Fruit fly (Drosophila melanogaster) whole organism, embryonic: Measurements from ENCODE around the gene CG17224.

Experiments used
- Aef1 ChIP-seq: fragments of 200-800 bp; sonication (Bioruptor generic); IDR thresholded peaks from 3 replicates; pipeline ENCODE4 v1.3.6; 2022; ENCODE audit warnings: missing biosample characterization, missing genetic modification characterization
- Atf-2 ChIP-seq: fragments of 200-800 bp; sonication (Bioruptor generic); optimal IDR thresholded peaks from 2 replicates; lab custom pipeline; 2016; ENCODE audit warnings: missing biosample characterization, missing genetic modification characterization
- Atf3 ChIP-seq: fragments of 200-800 bp; sonication (Bioruptor generic); optimal IDR thresholded peaks from 3 replicates; lab custom pipeline; 2016; ENCODE audit warnings: missing biosample characterization, missing genetic modification characterization
- Bgb ChIP-seq: fragments of 200-800 bp; sonication (Bioruptor generic); IDR thresholded peaks from 2 replicates; pipeline ENCODE4 v1.3.6; 2022; ENCODE audit warnings: missing biosample characterization, missing genetic modification characterization; ENCODE audit not compliant: partially characterized antibody
- CG11456 ChIP-seq: fragments of 200-800 bp; sonication (Bioruptor generic); IDR thresholded peaks from 3 replicates; pipeline ENCODE4 v1.3.6; 2022; ENCODE audit warnings: missing biosample characterization, missing genetic modification characterization
- CG13424 ChIP-seq: fragments of 200-800 bp; sonication (Bioruptor generic); optimal IDR thresholded peaks from 2 replicates; lab custom pipeline; 2019; ENCODE audit warnings: missing biosample characterization, mild to moderate bottlenecking, missing genetic modification characterization, moderate library complexity
- CG1832 ChIP-seq: fragments of 200-800 bp; sonication (Bioruptor generic); optimal IDR thresholded peaks from 2 replicates; lab custom pipeline; 2017; ENCODE audit warnings: missing biosample characterization, mild to moderate bottlenecking, missing genetic modification characterization, inconsistent platforms
- CG2120 ChIP-seq: fragments of 200-800 bp; sonication (Bioruptor generic); optimal IDR thresholded peaks from 3 replicates; lab custom pipeline; 2016; ENCODE audit warnings: missing biosample characterization, missing genetic modification characterization
- CG30431 ChIP-seq: fragments of 200-800 bp; sonication (Bioruptor generic); optimal IDR thresholded peaks from 2 replicates; lab custom pipeline; 2017; ENCODE audit warnings: missing biosample characterization, missing genetic modification characterization
- CG3065 ChIP-seq: fragments of 200-800 bp; sonication (Bioruptor generic); optimal IDR thresholded peaks from 2 replicates; lab custom pipeline; 2016; ENCODE audit warnings: missing biosample characterization, missing genetic modification characterization
- CG31365 ChIP-seq: fragments of 200-800 bp; sonication (Bioruptor generic); optimal IDR thresholded peaks from 2 replicates; lab custom pipeline; 2018; ENCODE audit warnings: missing biosample characterization, mild to moderate bottlenecking, missing genetic modification characterization
- CG34376 ChIP-seq: fragments of 200-800 bp; sonication (Bioruptor generic); optimal IDR thresholded peaks from 2 replicates; lab custom pipeline; 2018; ENCODE audit warnings: missing biosample characterization, mild to moderate bottlenecking, missing genetic modification characterization
- CG3726 ChIP-seq: fragments of 200-800 bp; sonication (Bioruptor generic); IDR thresholded peaks from 3 replicates; pipeline ENCODE4, ENCODE4 v1.3.6; 2022; ENCODE audit warnings: missing biosample characterization, missing genetic modification characterization
- CG4360 ChIP-seq: fragments of 200-800 bp; sonication (Bioruptor generic); IDR thresholded peaks from 2 replicates; pipeline ENCODE4 v1.3.6; 2022; ENCODE audit warnings: missing biosample characterization, missing genetic modification characterization
- CG5180 ChIP-seq: fragments of 200-800 bp; sonication (Bioruptor generic); optimal IDR thresholded peaks from 3 replicates; lab custom pipeline; 2017; ENCODE audit warnings: missing biosample characterization, missing genetic modification characterization, mild to moderate bottlenecking, moderate library complexity, missing genetic modification reagents
- CG7271 ChIP-seq: fragments of 200-800 bp; sonication (Bioruptor generic); optimal IDR thresholded peaks from 2 replicates; lab custom pipeline; 2018; ENCODE audit warnings: missing biosample characterization, mild to moderate bottlenecking, missing genetic modification characterization, moderate library complexity
- CG7987 ChIP-seq: fragments of 200-800 bp; sonication (Bioruptor generic); optimal IDR thresholded peaks from 2 replicates; lab custom pipeline; 2018; ENCODE audit warnings: missing biosample characterization, mild to moderate bottlenecking, missing genetic modification characterization, moderate library complexity
- CG8089 ChIP-seq: fragments of 200-800 bp; sonication (Bioruptor generic); optimal IDR thresholded peaks from 3 replicates; lab custom pipeline; 2016; ENCODE audit warnings: missing biosample characterization, missing genetic modification characterization
- CG8924 ChIP-seq: fragments of 200-800 bp; optimal IDR thresholded peaks from 3 replicates; lab custom pipeline; 2019; ENCODE audit warnings: missing biosample characterization, mild to moderate bottlenecking, missing genetic modification characterization, moderate library complexity
- CG9797 ChIP-seq: fragments of 200-800 bp; sonication (Bioruptor generic); optimal IDR thresholded peaks from 3 replicates; lab custom pipeline; 2018; ENCODE audit warnings: missing biosample characterization, mild to moderate bottlenecking, missing genetic modification characterization
- CHES-1-like ChIP-seq: fragments of 200-800 bp; sonication (Bioruptor generic); optimal IDR thresholded peaks from 2 replicates; lab custom pipeline; 2016; ENCODE audit warnings: missing biosample characterization, missing genetic modification characterization
- Dref ChIP-seq: fragments of 200-800 bp; sonication (Bioruptor generic); IDR thresholded peaks from 2 replicates; pipeline ENCODE4 v1.3.6; 2022; ENCODE audit warnings: missing biosample characterization, missing genetic modification characterization
- GATAe ChIP-seq: fragments of 200-800 bp; sonication (Bioruptor generic); conservative IDR thresholded peaks from 2 replicates; pipeline ENCODE4 v1.3.6; 2022; ENCODE audit warnings: missing biosample characterization, missing genetic modification characterization
- Gsc ChIP-seq: fragments of 200-800 bp; sonication (Bioruptor generic); IDR thresholded peaks from 2 replicates; pipeline ENCODE4 v1.3.6; 2022; ENCODE audit warnings: missing biosample characterization, missing genetic modification characterization
- Hey ChIP-seq: fragments of 200-800 bp; sonication (Bioruptor generic); optimal IDR thresholded peaks from 3 replicates; lab custom pipeline; 2018; ENCODE audit warnings: missing biosample characterization, mild to moderate bottlenecking, missing genetic modification characterization
- Hr78 ChIP-seq, 2 experiments: fragments of 200-800 bp in 1 of 2; fragments of >200 bp in 1 of 2; sonication (Bioruptor generic) in 1 of 2; optimal IDR thresholded peaks; 2 replicates each; lab custom pipeline; 2017 to 2019; ENCODE audit warnings: missing biosample characterization in 2 of 2, missing genetic modification characterization in 2 of 2, mild to moderate bottlenecking in 1 of 2, moderate library complexity in 1 of 2
- MESR4 ChIP-seq: fragments of 200-800 bp; sonication (Bioruptor generic); optimal IDR thresholded peaks from 2 replicates; lab custom pipeline; 2018; ENCODE audit warnings: missing biosample characterization, mild to moderate bottlenecking, missing genetic modification characterization, moderate library complexity
- Med ChIP-seq: fragments of 200-800 bp; sonication (Bioruptor generic); peaks from one replicate; lab custom pipeline; 2016; ENCODE audit warnings: missing biosample characterization, missing genetic modification characterization, mild to moderate bottlenecking, inconsistent platforms, moderate library complexity
- NfI ChIP-seq: fragments of 200-800 bp; sonication (Bioruptor generic); optimal IDR thresholded peaks from 3 replicates; lab custom pipeline; 2018; ENCODE audit warnings: missing biosample characterization, mild to moderate bottlenecking, missing genetic modification characterization, moderate library complexity
- Sox100B ChIP-seq: fragments of 200-800 bp; sonication (Bioruptor generic); optimal IDR thresholded peaks from 3 replicates; lab custom pipeline; 2018; ENCODE audit warnings: missing biosample characterization, mild to moderate bottlenecking, missing genetic modification characterization
- Vsx1 ChIP-seq: fragments of 200-800 bp; sonication (Bioruptor generic); optimal IDR thresholded peaks from 2 replicates; lab custom pipeline; 2017; ENCODE audit warnings: missing biosample characterization, mild to moderate bottlenecking, missing genetic modification characterization, missing genetic modification reagents
- ash1 ChIP-seq: fragments of 200-800 bp; sonication (Bioruptor generic); optimal IDR thresholded peaks from 2 replicates; lab custom pipeline; 2018; ENCODE audit warnings: missing biosample characterization, mild to moderate bottlenecking, missing genetic modification characterization
- dpn ChIP-seq, 2 experiments: fragments of 200-800 bp; sonication (Bioruptor generic); optimal IDR thresholded peaks; 3 replicates each; lab custom pipeline; 2016; ENCODE audit warnings: missing biosample characterization in 2 of 2, missing genetic modification characterization in 2 of 2
- exex ChIP-seq: fragments of 200-800 bp; sonication (Bioruptor generic); optimal IDR thresholded peaks from 4 replicates; lab custom pipeline; 2018; ENCODE audit warnings: missing biosample characterization, mild to moderate bottlenecking, missing genetic modification characterization, moderate library complexity
- fru ChIP-seq: fragments of >200 bp; optimal IDR thresholded peaks from 2 replicates; lab custom pipeline; 2017
- gfzf ChIP-seq: fragments of 200-800 bp; sonication (Bioruptor generic); optimal IDR thresholded peaks from 2 replicates; lab custom pipeline; 2016; ENCODE audit warnings: missing biosample characterization, mild to moderate bottlenecking, missing genetic modification characterization, moderate library complexity
- grn ChIP-seq: fragments of 200-800 bp; sonication (Bioruptor generic); optimal IDR thresholded peaks from 3 replicates; lab custom pipeline; 2017; ENCODE audit warnings: missing biosample characterization, missing genetic modification characterization
- hbn ChIP-seq: fragments of 200-800 bp; sonication (Bioruptor generic); IDR thresholded peaks from 2 replicates; pipeline ENCODE4 v1.3.6; 2022; ENCODE audit warnings: missing biosample characterization, missing genetic modification characterization; ENCODE audit not compliant: partially characterized antibody
- mirr ChIP-seq: fragments of 200-800 bp; sonication (Bioruptor generic); optimal IDR thresholded peaks from 3 replicates; lab custom pipeline; 2018; ENCODE audit warnings: missing biosample characterization, mild to moderate bottlenecking, missing genetic modification characterization
- nau ChIP-seq: fragments of 200-800 bp; sonication (Bioruptor generic); optimal IDR thresholded peaks from 3 replicates; lab custom pipeline; 2017; ENCODE audit warnings: missing biosample characterization, mild to moderate bottlenecking, missing genetic modification characterization, missing genetic modification reagents
- schlank ChIP-seq: fragments of 200-800 bp; sonication (Bioruptor generic); optimal IDR thresholded peaks from 2 replicates; lab custom pipeline; 2018; ENCODE audit warnings: missing biosample characterization, mild to moderate bottlenecking, missing genetic modification characterization
- scrt ChIP-seq: fragments of 200-800 bp; sonication (Bioruptor generic); optimal IDR thresholded peaks from 2 replicates; lab custom pipeline; 2018; ENCODE audit warnings: missing biosample characterization, mild to moderate bottlenecking, missing genetic modification characterization, moderate library complexity
- sens ChIP-seq: fragments of 200-800 bp; sonication (Bioruptor generic); peaks from one replicate; lab custom pipeline; 2016; ENCODE audit warnings: missing biosample characterization, missing genetic modification characterization
- sim ChIP-seq: fragments of 200-800 bp; sonication (Bioruptor generic); IDR thresholded peaks from 2 replicates; pipeline ENCODE4 v1.3.6; 2022; ENCODE audit warnings: missing biosample characterization, missing genetic modification characterization
- trh ChIP-seq: fragments of 200-800 bp; sonication (Bioruptor generic); optimal IDR thresholded peaks from 2 replicates; lab custom pipeline; 2016; ENCODE audit warnings: missing biosample characterization, missing genetic modification characterization
- yki ChIP-seq: fragments of >200 bp; optimal IDR thresholded peaks from 3 replicates; lab custom pipeline; 2018

The CG17224 gene

DNA sequence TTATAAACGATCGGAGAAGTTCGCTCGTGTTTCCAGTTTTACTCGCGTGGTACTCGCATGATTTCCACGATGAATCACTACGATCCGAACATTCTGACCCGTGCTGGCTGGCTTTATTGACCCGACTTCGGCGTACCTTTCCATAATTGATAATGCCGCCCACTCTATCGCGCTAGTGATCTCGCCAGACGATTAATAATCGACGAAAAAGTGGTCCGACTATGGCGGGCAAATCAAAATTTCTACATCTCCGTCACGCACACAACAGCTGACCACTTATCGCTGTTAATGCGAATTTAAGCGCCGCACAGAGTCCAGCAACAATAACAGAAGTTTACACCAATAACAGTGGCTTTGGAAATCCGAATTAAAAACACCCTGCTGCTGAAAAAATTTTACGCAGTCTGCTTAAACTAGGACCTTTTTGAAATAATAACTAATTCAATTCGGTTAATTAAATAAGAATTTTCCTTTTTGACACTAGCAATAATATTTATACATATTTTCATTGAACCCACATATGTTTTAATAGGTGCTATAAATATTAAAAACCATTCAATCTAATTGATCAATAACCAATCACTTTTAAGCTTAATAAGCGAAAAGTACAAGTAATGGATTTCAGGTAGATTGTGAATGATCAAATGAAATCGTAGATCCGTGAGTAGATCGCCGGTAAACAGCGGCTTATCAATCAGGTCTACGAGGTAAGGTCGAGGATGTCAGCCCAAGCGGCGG is 37.8 kb upstream of the CG17224 start (continued):
- TF ChIP-seq Hr78 (GFP tag; optimal IDR thresholded peaks at IDR 0.05; lab: Kevin White, UChicago) (peak in 1 of 2 experiments; percentile 6), CHES-1-like (peak; percentile 24), nau (GFP tag; lab: Kevin White, UChicago) (no peak), schlank (tag; lab: Kevin White, UChicago) (no peak), sens (GFP tag; lab: Kevin White, UChicago) (peak; percentile 69), CG31365 (tag; lab: Kevin White, UChicago) (no peak), hbn (GFP tag; lab: Robert Waterston, UW) (no peak), scrt (GFP tag; lab: Kevin White, UChicago) (peak; percentile 6), Sox100B (GFP tag; lab: Kevin White, UChicago) (no peak), Dref (GFP tag; lab: Robert Waterston, UW) (peak; percentile 53), CG3726 (GFP tag; lab: Robert Waterston, UW) (no peak), yki (lab: Kevin White, UChicago) (no peak), Atf3 (no peak), Aef1 (GFP tag; lab: Robert Waterston, UW) (no peak; the same call in 2 of the 3 replicates), CG4360 (GFP tag; lab: Robert Waterston, UW) (no peak), CG30431 (GFP tag; lab: Kevin White, UChicago) (no peak)
- TF ChIP-seq, all 482 proteins: peak for 149

DNA sequence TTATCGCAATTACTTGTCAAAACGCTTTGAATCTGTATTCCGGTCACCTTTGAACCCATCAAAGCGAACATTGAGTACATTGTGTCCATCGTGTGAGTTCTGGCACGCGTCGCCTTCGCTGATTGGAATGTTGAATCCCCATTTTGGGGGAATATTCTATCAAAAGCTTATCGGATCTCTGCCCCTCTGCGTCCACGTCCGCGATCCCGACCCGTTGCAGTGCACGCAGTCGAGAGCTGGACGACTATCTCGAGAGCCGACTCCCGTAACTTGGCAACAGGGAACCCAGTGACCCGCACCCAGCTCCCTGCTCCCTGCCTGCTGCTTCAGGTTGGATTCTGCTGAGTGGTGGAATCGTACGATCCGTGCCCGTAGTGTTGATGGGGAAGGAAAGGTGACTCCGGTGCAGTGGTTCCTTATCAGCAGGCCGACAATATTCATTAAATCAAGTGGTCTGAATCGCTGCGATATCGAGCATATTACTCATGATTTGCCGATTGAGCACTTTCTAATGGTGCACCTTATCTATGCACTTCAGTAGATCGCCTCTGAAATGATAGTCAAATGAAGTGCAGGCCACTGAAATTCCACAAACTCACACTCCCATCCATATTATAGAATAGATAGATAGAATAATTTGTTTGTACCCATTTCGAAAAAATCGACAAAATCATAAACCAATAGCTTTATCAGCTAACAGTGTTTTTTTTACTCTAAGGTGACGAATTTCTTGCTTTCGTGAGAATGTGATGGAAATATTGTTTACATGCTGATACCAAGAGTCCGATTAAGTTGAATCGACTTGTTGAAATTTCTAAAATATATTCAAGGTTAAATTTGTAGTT is 26.8 kb upstream of the CG17224 start:
- TF ChIP-seq CG1832 (GFP tag; lab: Kevin White, UChicago) = no peak
- no peak for TF ChIP-seq Bgb (GFP tag; lab: Robert Waterston, UW)
- TF ChIP-seq CG5180 (GFP tag; lab: Kevin White, UChicago) = no peak
- peak; percentile 58 for TF ChIP-seq CG34376
- TF ChIP-seq Med (GFP tag; lab: Kevin White, UChicago) = peak; percentile 47
- TF ChIP-seq MESR4 (GFP tag; lab: Kevin White, UChicago) = no peak
- no peak for TF ChIP-seq CG8089
- peak; percentile 81 for TF ChIP-seq exex (tag; lab: Kevin White, UChicago)
- TF ChIP-seq CG7987 (GFP tag; lab: Kevin White, UChicago) = peak; percentile 0
- TF ChIP-seq GATAe (GFP tag; lab: Robert Waterston, UW) = peak; percentile 9; the same call in 1 of the 2 replicates
- no peak for TF ChIP-seq dpn (GFP tag; optimal IDR thresholded peaks at IDR 0.05; lab: Kevin White, UChicago)
- TF ChIP-seq ash1 = no peak
- no peak for TF ChIP-seq NfI (GFP tag; lab: Kevin White, UChicago)
- TF ChIP-seq grn = peak; percentile 81
- TF ChIP-seq CG13424 (tag; lab: Kevin White, UChicago) = no peak
- TF ChIP-seq mirr (GFP tag; lab: Kevin White, UChicago) = peak; percentile 25
- TF ChIP-seq Gsc (GFP tag; lab: Robert Waterston, UW) = no peak
- peak; percentile 69; the same call in 2 of the 3 replicates for TF ChIP-seq CG11456 (GFP tag; lab: Robert Waterston, UW)

dm6 chr2L:3043647-3044046 is 25.5 kb upstream of the CG17224 start, which contains the start of gene FASN2:
Gene FASN2, plus strand, starts transcription at chr2L:3043947.
- TF ChIP-seq schlank (tag; lab: Kevin White, UChicago) (no peak), CG9797 (GFP tag; lab: Kevin White, UChicago) (no peak), trh (GFP tag; lab: Kevin White, UChicago) (no peak), gfzf (GFP tag; lab: Kevin White, UChicago) (no peak), CG2120 (GFP tag; lab: Kevin White, UChicago) (no peak), CG7271 (tag; lab: Kevin White, UChicago) (no peak), sim (GFP tag; lab: Robert Waterston, UW) (no peak), Atf-2 (GFP tag; lab: Kevin White, UChicago) (no peak), Vsx1 (GFP tag; lab: Kevin White, UChicago) (no peak), Gsc (GFP tag; lab: Robert Waterston, UW) (no peak), Hey (tag; lab: Kevin White, UChicago) (no peak), CG8924 (tag; lab: Kevin White, UChicago) (no peak), CG3065 (no peak), fru (lab: Kevin White, UChicago) (no peak)
